Fruit fly (Drosophila melanogaster): Measurements from ENCODE around the gene Lsp2.

Gene Lsp2

DNA sequence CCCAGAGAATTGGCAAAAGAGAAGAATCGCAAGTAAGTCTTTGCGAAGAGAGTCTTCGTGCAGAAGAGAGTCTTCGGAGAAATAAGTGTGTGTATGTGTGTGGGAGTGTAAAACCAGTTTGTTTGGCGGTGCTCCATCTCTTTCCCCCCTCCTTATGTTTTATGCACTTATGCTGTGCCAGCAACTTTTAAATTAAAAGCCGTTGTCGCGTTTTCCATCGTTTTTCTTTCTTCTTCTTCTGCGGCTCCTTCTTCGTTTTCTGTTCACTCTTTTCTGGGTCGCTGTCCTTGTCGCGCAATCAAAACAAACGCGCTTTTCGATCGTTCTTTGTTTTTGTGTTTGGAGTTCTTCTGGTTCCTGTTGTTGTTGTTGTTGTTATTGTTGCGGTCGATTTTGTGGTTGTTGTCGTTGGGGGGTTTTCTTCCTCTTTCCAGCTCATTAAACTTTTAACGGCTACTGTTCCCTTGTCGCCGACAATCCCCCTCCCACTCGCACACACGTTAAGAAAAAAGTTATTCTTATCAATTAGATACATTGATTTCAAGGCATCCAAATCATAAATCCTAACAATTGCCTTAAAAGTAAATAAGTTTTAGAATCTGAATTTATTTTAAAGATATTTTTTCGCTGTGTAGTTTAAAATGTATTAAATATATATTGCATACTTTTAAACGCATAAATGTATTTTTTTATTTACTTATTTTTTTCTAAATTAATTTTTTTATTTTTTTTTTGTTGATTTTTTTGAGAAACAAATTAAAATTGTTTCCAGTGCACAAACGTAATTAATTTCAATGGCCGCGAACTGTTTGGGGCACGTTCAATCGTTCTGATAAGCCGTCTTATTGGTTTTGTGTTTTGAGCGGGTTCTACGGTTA is 17.9 kb upstream of the Lsp2 start (continued):
- TF ChIP-seq salr (GFP tag; optimal IDR thresholded peaks at IDR 0.05) (peak; percentile 15 to 83), CG11762 (GFP tag; optimal IDR thresholded peaks at IDR 0.05; ENCODE audit: insufficient read depth) (peak; percentile 59), Ets96B (tag; optimal IDR thresholded peaks at IDR 0.05) (peak; percentile 82), vri (GFP tag; optimal IDR thresholded peaks at IDR 0.05) (peak; percentile 50), CG10669 (GFP tag; optimal IDR thresholded peaks at IDR 0.05) (peak; percentile 69), Eip75B (GFP tag; optimal IDR thresholded peaks at IDR 0.05) (peak; percentile 65), Hr38 (GFP tag; optimal IDR thresholded peaks at IDR 0.05) (no peak), CG6854 (GFP tag; optimal IDR thresholded peaks at IDR 0.05) (peak; percentile 94), spab (GFP tag; optimal IDR thresholded peaks at IDR 0.05) (peak; percentile 63), Hr4 (GFP tag; optimal IDR thresholded peaks at IDR 0.05) (peak; percentile 35), CG10631 (GFP tag; optimal IDR thresholded peaks at IDR 0.05) (peak; percentile 60), acj6 (GFP tag; optimal IDR thresholded peaks at IDR 0.05) (peak; percentile 83), Gug (GFP tag; IDR thresholded peaks at IDR 0.05) (peak; percentile 63; the same call in 1 of the 2 replicates), Eip93F (GFP tag; optimal IDR thresholded peaks at IDR 0.05) (peak; percentile 17), CG6163 (GFP tag; IDR thresholded peaks at IDR 0.05) (peak; percentile 63), fd59A (GFP tag; optimal IDR thresholded peaks at IDR 0.05) (peak; percentile 26), CG7368 (GFP tag; optimal IDR thresholded peaks at IDR 0.05) (peak; percentile 58), dsx (GFP tag; optimal IDR thresholded peaks at IDR 0.05; ENCODE audit: poor library complexity, severe bottlenecking) (peak; percentile 83), dac (GFP tag; optimal IDR thresholded peaks at IDR 0.05) (peak; percentile 4), CG9139 (GFP tag; optimal IDR thresholded peaks at IDR 0.05) (peak; percentile 62), pdm3 (GFP tag; optimal IDR thresholded peaks at IDR 0.05) (peak; percentile 57), svp (GFP tag) (peak; percentile 93), Met (GFP tag; optimal IDR thresholded peaks at IDR 0.05) (peak; percentile 87), fkh (GFP tag; optimal IDR thresholded peaks at IDR 0.05) (peak; percentile 7), Hr39 (GFP tag; optimal IDR thresholded peaks at IDR 0.05) (peak; percentile 75), CG6792 (GFP tag; optimal IDR thresholded peaks at IDR 0.05) (peak; percentile 65), CG6276 (GFP tag; optimal IDR thresholded peaks at IDR 0.05) (peak; percentile 59), CG8632 (GFP tag; optimal IDR thresholded peaks at IDR 0.05) (peak; percentile 87), CG15336 (GFP tag; IDR thresholded peaks at IDR 0.05) (peak; percentile 72), lz (GFP tag; optimal IDR thresholded peaks at IDR 0.05) (peak; percentile 74)

DNA sequence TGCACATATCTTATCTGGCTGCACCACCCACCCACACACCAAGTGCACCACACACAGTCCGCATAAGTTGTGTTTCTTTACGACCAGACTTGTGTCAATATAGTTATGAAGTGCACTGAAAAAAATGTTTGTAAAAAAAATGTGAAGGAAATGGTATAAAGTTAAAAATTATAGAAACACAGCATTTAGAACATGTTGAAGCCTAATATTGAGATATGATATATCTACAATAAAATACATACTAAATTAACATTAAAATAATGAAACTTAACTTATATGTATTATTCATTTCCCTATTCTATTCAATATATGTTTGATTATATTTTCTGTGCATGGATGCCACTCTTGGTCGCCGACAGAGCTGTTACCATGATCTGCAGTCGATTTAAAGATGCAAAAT is 16.2 kb upstream of the Lsp2 start:
- TF ChIP-seq ss (GFP tag; optimal IDR thresholded peaks at IDR 0.05) (peak in 1 of 2 experiments; percentile 16), CG8632 (GFP tag; optimal IDR thresholded peaks at IDR 0.05) (peak; percentile 8), CG34406 (GFP tag; optimal IDR thresholded peaks at IDR 0.05) (peak; percentile 5), fkh (GFP tag; optimal IDR thresholded peaks at IDR 0.05) (no peak), fd85E (GFP tag; optimal IDR thresholded peaks at IDR 0.05) (no peak), OdsH (GFP tag; optimal IDR thresholded peaks at IDR 0.05) (no peak), Sox14 (GFP tag; optimal IDR thresholded peaks at IDR 0.05) (no peak), cyc (GFP tag; optimal IDR thresholded peaks at IDR 0.05) (no peak), CG10631 (GFP tag; optimal IDR thresholded peaks at IDR 0.05) (peak; percentile 12), Ets21C (GFP tag; optimal IDR thresholded peaks at IDR 0.05) (no peak), CG6792 (GFP tag; optimal IDR thresholded peaks at IDR 0.05) (no peak), svp (GFP tag) (peak; percentile 73), salr (GFP tag; optimal IDR thresholded peaks at IDR 0.05) (peak in 1 of 2 experiments; percentile 45), dsx (GFP tag; optimal IDR thresholded peaks at IDR 0.05; ENCODE audit: poor library complexity, severe bottlenecking) (peak; percentile 50), Hr4 (GFP tag; optimal IDR thresholded peaks at IDR 0.05) (no peak), CG3032 (tag; optimal IDR thresholded peaks at IDR 0.05) (peak; percentile 20), CG8119 (GFP tag; IDR thresholded peaks at IDR 0.05) (peak; percentile 44; the same call in 1 of the 3 replicates), achi (GFP tag; optimal IDR thresholded peaks at IDR 0.05) (peak; percentile 33), Sox15 (GFP tag; optimal IDR thresholded peaks at IDR 0.05) (no peak), Eip78C (GFP tag) (peak; percentile 75), dac (GFP tag; optimal IDR thresholded peaks at IDR 0.05) (no peak), CG32006 (GFP tag; optimal IDR thresholded peaks at IDR 0.05) (peak; percentile 42), CG15336 (GFP tag; IDR thresholded peaks at IDR 0.05) (peak; percentile 48), CG31627 (GFP tag; optimal IDR thresholded peaks at IDR 0.05) (no peak), Eip93F (GFP tag; optimal IDR thresholded peaks at IDR 0.05) (no peak), CG10669 (GFP tag; optimal IDR thresholded peaks at IDR 0.05) (peak; percentile 36), pdm3 (GFP tag; optimal IDR thresholded peaks at IDR 0.05) (no peak), acj6 (GFP tag; optimal IDR thresholded peaks at IDR 0.05) (peak; percentile 2), Met (GFP tag; optimal IDR thresholded peaks at IDR 0.05) (no peak), topi (GFP tag; optimal IDR thresholded peaks at IDR 0.05) (peak; percentile 4), CG16779 (tag; optimal IDR thresholded peaks at IDR 0.05) (no peak), CG8319 (GFP tag; optimal IDR thresholded peaks at IDR 0.05) (no peak)

All from whole organism, prepupa.